Worm (Caenorhabditis elegans) whole organism, mixed stage, embryonic: ENCODE results near the gene C33D3.4.

Experiments used
- M03D4.4 ChIP-seq: sonication (generic microtip); optimal IDR thresholded peaks from 2 replicates; lab custom pipeline; 2017; ENCODE audit warnings: mild to moderate bottlenecking, missing genetic modification characterization, missing compliant biosample characterization
- bed-3 ChIP-seq: fragments of 200-800 bp; sonication (Bioruptor generic); optimal IDR thresholded peaks from 3 replicates; lab custom pipeline; 2018; ENCODE audit warnings: mild to moderate bottlenecking, missing genetic modification characterization, moderate library complexity, missing compliant biosample characterization
- blmp-1 ChIP-seq: fragments of 150-350 bp; optimal IDR thresholded peaks from 2 replicates; lab custom pipeline; 2014; ENCODE audit warnings: missing biosample characterization, missing genetic modification characterization
- ceh-39 ChIP-seq: fragments of 150-350 bp; optimal IDR thresholded peaks from 2 replicates; lab custom pipeline; 2014; ENCODE audit warnings: missing biosample characterization, missing genetic modification characterization
- ceh-83 ChIP-seq: fragments of 200-800 bp; sonication (Bioruptor generic); optimal IDR thresholded peaks from 2 replicates; lab custom pipeline; 2018; ENCODE audit warnings: mild to moderate bottlenecking, missing genetic modification characterization, missing compliant biosample characterization
- ces-1 ChIP-seq: fragments of 150-350 bp; optimal IDR thresholded peaks from 2 replicates; lab custom pipeline; 2014; ENCODE audit warnings: missing biosample characterization, missing genetic modification reagents, missing genetic modification characterization
- cnd-1 ChIP-seq: fragments of 200-800 bp; sonication (Bioruptor generic); optimal IDR thresholded peaks from 2 replicates; lab custom pipeline; 2018; ENCODE audit warnings: mild to moderate bottlenecking, missing genetic modification characterization, missing compliant biosample characterization
- drap-1 ChIP-seq: fragments of 200-800 bp; sonication (Bioruptor generic); optimal IDR thresholded peaks from 3 replicates; lab custom pipeline; 2018; ENCODE audit warnings: mild to moderate bottlenecking, missing genetic modification characterization, missing compliant biosample characterization
- elt-3 ChIP-seq: fragments of 150-350 bp; optimal IDR thresholded peaks from 2 replicates; lab custom pipeline; 2014; ENCODE audit warnings: missing biosample characterization, missing genetic modification characterization
- flh-1 ChIP-seq: fragments of 200-800 bp; sonication (Bioruptor generic); optimal IDR thresholded peaks from 2 replicates; lab custom pipeline; 2018; ENCODE audit warnings: mild to moderate bottlenecking, missing genetic modification characterization, moderate library complexity, missing compliant biosample characterization
- ham-2 ChIP-seq: fragments of 200-800 bp; sonication (Bioruptor generic); optimal IDR thresholded peaks from 2 replicates; lab custom pipeline; 2018; ENCODE audit warnings: mild to moderate bottlenecking, missing genetic modification characterization, missing compliant biosample characterization
- hlh-1 ChIP-seq: fragments of 150-350 bp; optimal IDR thresholded peaks from 2 replicates; lab custom pipeline; 2014; ENCODE audit warnings: missing biosample characterization, missing genetic modification reagents, missing genetic modification characterization
- lin-13 ChIP-seq: fragments of 150-350 bp; optimal IDR thresholded peaks from 2 replicates; lab custom pipeline; 2014; ENCODE audit warnings: missing biosample characterization, missing genetic modification characterization
- lin-32 ChIP-seq: fragments of 200-800 bp; sonication (Bioruptor generic); optimal IDR thresholded peaks from 2 replicates; lab custom pipeline; 2018; ENCODE audit warnings: mild to moderate bottlenecking, missing genetic modification characterization, missing compliant biosample characterization
- lsy-2 ChIP-seq: fragments of 150-350 bp; optimal IDR thresholded peaks from 2 replicates; lab custom pipeline; 2014; ENCODE audit warnings: missing biosample characterization, missing genetic modification characterization
- mab-5 ChIP-seq: fragments of 150-350 bp; optimal IDR thresholded peaks from 2 replicates; lab custom pipeline; 2014; ENCODE audit warnings: missing biosample characterization, missing genetic modification characterization
- mep-1 ChIP-seq: fragments of 150-350 bp; optimal IDR thresholded peaks from 2 replicates; lab custom pipeline; 2017; ENCODE audit warnings: missing biosample characterization, missing genetic modification reagents, missing genetic modification characterization, inconsistent platforms
- mls-2 ChIP-seq: sonication (generic microtip); optimal IDR thresholded peaks from 2 replicates; lab custom pipeline; 2016; ENCODE audit warnings: mild to moderate bottlenecking, missing genetic modification characterization, moderate library complexity, missing compliant biosample characterization
- nhr-12 ChIP-seq: fragments of 150-350 bp; optimal IDR thresholded peaks from 2 replicates; lab custom pipeline; 2014; ENCODE audit warnings: missing biosample characterization, missing genetic modification characterization
- nhr-2 ChIP-seq: fragments of 150-350 bp; optimal IDR thresholded peaks from 2 replicates; lab custom pipeline; 2014; ENCODE audit warnings: missing biosample characterization, missing genetic modification characterization
- nhr-237 ChIP-seq: fragments of 150-350 bp; optimal IDR thresholded peaks from 2 replicates; lab custom pipeline; 2014; ENCODE audit warnings: missing biosample characterization, missing genetic modification characterization
- nhr-28 ChIP-seq: fragments of 150-350 bp; optimal IDR thresholded peaks from 2 replicates; lab custom pipeline; 2014; ENCODE audit warnings: missing biosample characterization, missing genetic modification characterization
- nhr-76 ChIP-seq: sonication (generic microtip); optimal IDR thresholded peaks from 2 replicates; lab custom pipeline; 2017; ENCODE audit warnings: missing biosample characterization, missing genetic modification characterization
- pha-4 ChIP-seq: fragments of 150-350 bp; optimal IDR thresholded peaks from 2 replicates; lab custom pipeline; 2018; ENCODE audit warnings: missing biosample characterization, missing genetic modification reagents, missing genetic modification characterization
- snpc-4 ChIP-seq: fragments of 150-350 bp; optimal IDR thresholded peaks from 2 replicates; lab custom pipeline; 2014; ENCODE audit warnings: missing biosample characterization, missing genetic modification characterization
- sptf-1 ChIP-seq: sonication (generic microtip); optimal IDR thresholded peaks from 2 replicates; lab custom pipeline; 2017; ENCODE audit warnings: mild to moderate bottlenecking, missing genetic modification characterization, moderate library complexity, missing compliant biosample characterization
- tbx-8 ChIP-seq: fragments of 200-800 bp; sonication (Bioruptor generic); optimal IDR thresholded peaks from 2 replicates; lab custom pipeline; 2018; ENCODE audit warnings: mild to moderate bottlenecking, missing genetic modification characterization, moderate library complexity, missing compliant biosample characterization
- unc-120 ChIP-seq: sonication (generic microtip); optimal IDR thresholded peaks from 2 replicates; lab custom pipeline; 2017; ENCODE audit warnings: missing genetic modification characterization, missing compliant biosample characterization; ENCODE audit not compliant: poor library complexity, severe bottlenecking
- unc-39 ChIP-seq: fragments of 150-350 bp; optimal IDR thresholded peaks from 2 replicates; lab custom pipeline; 2014; ENCODE audit warnings: missing biosample characterization, missing genetic modification characterization
- unc-62 ChIP-seq: fragments of 150-350 bp; optimal IDR thresholded peaks from 2 replicates; lab custom pipeline; 2014; ENCODE audit warnings: missing biosample characterization, missing genetic modification reagents, missing genetic modification characterization
- zip-8 ChIP-seq: fragments of 150-350 bp; optimal IDR thresholded peaks from 2 replicates; lab custom pipeline; 2014; ENCODE audit warnings: missing biosample characterization, missing genetic modification characterization
- ztf-11 ChIP-seq: fragments of 150-350 bp; optimal IDR thresholded peaks from 2 replicates; lab custom pipeline; 2014; ENCODE audit warnings: missing biosample characterization, missing genetic modification characterization

C33D3.4 gene

ce11 chrX:10488763-10489162, at the start of gene C33D3.4:
Gene C33D3.4 (plus strand): TSS chrX:10489063.
- TF ChIP-seq nhr-12 (tag; lab: Kevin White, UChicago) (no peak), ztf-11 (tag; lab: Kevin White, UChicago) (no peak), pha-4 (tag; lab: Kevin White, UChicago) (no peak), unc-62 (GFP tag; lab: Kevin White, UChicago) (no peak), ceh-83 (GFP tag; lab: Kevin White, UChicago) (no peak), zip-8 (no peak), nhr-76 (tag; lab: Kevin White, UChicago) (no peak), mep-1 (no peak), nhr-2 (tag; lab: Kevin White, UChicago) (no peak), nhr-237 (tag; lab: Kevin White, UChicago) (no peak), unc-120 (tag; lab: Kevin White, UChicago) (no peak), drap-1 (GFP tag; lab: Kevin White, UChicago) (no peak), M03D4.4 (tag; lab: Kevin White, UChicago) (no peak), lin-13 (no peak), hlh-1 (tag; lab: Kevin White, UChicago) (no peak), lin-32 (GFP tag; lab: Kevin White, UChicago) (no peak), mab-5 (no peak), ham-2 (no peak), ceh-39 (tag; lab: Kevin White, UChicago) (no peak), cnd-1 (tag; lab: Kevin White, UChicago) (no peak)

- TF ChIP-seq lin-32 (GFP tag; lab: Kevin White, UChicago) (no peak), ces-1 (GFP tag; lab: Kevin White, UChicago) (no peak), ztf-11 (tag; lab: Kevin White, UChicago) (no peak)
These were observed 48.1 kb upstream of the C33D3.4 start for ce11 chrX:10440781-10441180.

ce11 chrX:10443836-10444235, 45.0 kb upstream of the C33D3.4 start, which contains the start of gene C39B10.3:
Gene C39B10.3 (plus strand): TSS chrX:10444136.
- TF ChIP-seq tbx-8: no peak
- TF ChIP-seq, all 35 proteins: peak for 0

DNA sequence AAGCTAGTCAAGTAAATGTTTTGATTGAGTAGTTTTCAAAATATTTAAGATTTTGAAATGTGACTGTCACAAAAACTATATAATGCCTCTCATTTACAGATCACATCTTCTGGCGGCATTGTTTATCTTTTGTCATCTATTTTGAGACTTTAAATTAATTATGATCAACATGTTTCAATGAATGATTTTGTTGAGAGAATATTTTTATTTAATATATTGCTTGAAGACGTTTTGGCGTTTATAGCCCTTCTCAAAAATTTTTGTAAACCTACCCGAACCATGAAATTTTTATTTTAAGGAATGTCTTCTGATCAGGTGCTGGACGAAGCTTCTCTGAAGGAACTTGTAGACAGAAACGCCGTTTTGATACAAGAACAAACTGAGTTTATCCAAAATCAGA, 44.2 kb upstream of the C33D3.4 start, which contains the start of gene C39B10.4:
TSS of gene C39B10.4 (plus strand) at position 301 of the 400 bp plus-strand sequence.
- TF ChIP-seq snpc-4 (tag; lab: Kevin White, UChicago) (no peak), elt-3 (tag; lab: Kevin White, UChicago) (no peak), bed-3 (GFP tag; lab: Kevin White, UChicago) (no peak), unc-39 (tag; lab: Kevin White, UChicago) (no peak), mls-2 (tag; lab: Kevin White, UChicago) (no peak), hlh-1 (tag; lab: Kevin White, UChicago) (no peak), nhr-76 (tag; lab: Kevin White, UChicago) (no peak), lin-32 (GFP tag; lab: Kevin White, UChicago) (no peak), ces-1 (GFP tag; lab: Kevin White, UChicago) (no peak), nhr-28 (tag; lab: Kevin White, UChicago) (no peak), cnd-1 (tag; lab: Kevin White, UChicago) (no peak), unc-62 (GFP tag; lab: Kevin White, UChicago) (no peak), lsy-2 (no peak), nhr-2 (tag; lab: Kevin White, UChicago) (no peak), M03D4.4 (tag; lab: Kevin White, UChicago) (no peak), mab-5 (no peak), lin-13 (no peak), drap-1 (GFP tag; lab: Kevin White, UChicago) (no peak)

- TF ChIP-seq ham-2 (no peak), blmp-1 (tag; lab: Kevin White, UChicago) (no peak), nhr-76 (tag; lab: Kevin White, UChicago) (no peak)
These were observed 41.9 kb upstream of the C33D3.4 start, which contains the start of gene C39B10.5 for ce11 chrX:10446982-10447381. Gene C39B10.5 (plus strand): TSS chrX:10447343.

DNA sequence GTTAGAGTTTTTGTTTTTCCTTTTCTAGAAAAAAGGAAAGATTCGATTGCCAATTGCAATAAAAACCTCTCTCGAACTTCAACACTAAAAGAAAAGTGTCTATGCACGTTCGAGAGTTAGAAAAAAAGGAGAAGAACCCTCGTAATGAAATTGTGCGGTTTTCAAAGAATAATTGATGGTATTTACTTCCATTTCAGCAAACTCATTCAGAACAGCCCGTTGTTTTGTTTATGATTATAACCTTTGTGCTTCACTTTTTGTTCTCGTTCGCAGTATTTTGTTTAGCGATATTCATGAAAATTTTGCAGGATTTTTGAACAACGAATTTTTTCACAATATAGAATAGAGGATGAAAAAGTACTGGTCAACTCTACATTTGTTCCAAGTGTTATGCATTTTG, 34.9 kb upstream of the C33D3.4 start, which contains the start of gene lgc-41:
TSS of gene lgc-41 (plus strand) at position 301 of the 400 bp plus-strand sequence.
- TF ChIP-seq zip-8: no peak
- no peak for TF ChIP-seq sptf-1 (tag; lab: Kevin White, UChicago)
- TF ChIP-seq flh-1 (GFP tag; lab: Kevin White, UChicago): no peak
- no peak for TF ChIP-seq snpc-4 (tag; lab: Kevin White, UChicago)
- no peak for TF ChIP-seq tbx-8
- no peak for TF ChIP-seq unc-120 (tag; lab: Kevin White, UChicago)
- TF ChIP-seq nhr-2 (tag; lab: Kevin White, UChicago): no peak
- TF ChIP-seq mls-2 (tag; lab: Kevin White, UChicago): no peak
- no peak for TF ChIP-seq ztf-11 (tag; lab: Kevin White, UChicago)
- TF ChIP-seq ceh-39 (tag; lab: Kevin White, UChicago): no peak
- TF ChIP-seq unc-39 (tag; lab: Kevin White, UChicago): no peak
- no peak for TF ChIP-seq unc-62 (GFP tag; lab: Kevin White, UChicago)
- TF ChIP-seq blmp-1 (tag; lab: Kevin White, UChicago): no peak
- TF ChIP-seq mab-5: no peak
- no peak for TF ChIP-seq M03D4.4 (tag; lab: Kevin White, UChicago)
